Worm (Caenorhabditis elegans) whole organism, L2 larva: ENCODE data around the gene F17H10.1.

ENCODE experiments used
- C34F6.9 ChIP-seq: fragments of 150-350 bp; optimal IDR thresholded peaks from 2 replicates; lab custom pipeline; 2014; ENCODE audit warnings: missing biosample characterization, missing genetic modification characterization
- F13H6.1 ChIP-seq: sonication (generic microtip); optimal IDR thresholded peaks from 2 replicates; lab custom pipeline; 2016; ENCODE audit warnings: missing genetic modification characterization, missing compliant biosample characterization
- R02D3.7 ChIP-seq: fragments of 150-350 bp; optimal IDR thresholded peaks from 2 replicates; lab custom pipeline; 2014; ENCODE audit warnings: missing biosample characterization, missing genetic modification characterization
- Y55F3AM.14 ChIP-seq: fragments of 200-800 bp; sonication (Bioruptor generic); optimal IDR thresholded peaks from 2 replicates; lab custom pipeline; 2018; ENCODE audit warnings: mild to moderate bottlenecking, missing genetic modification characterization, missing compliant biosample characterization
- aly-2 ChIP-seq: fragments of 150-350 bp; optimal IDR thresholded peaks from 2 replicates; lab custom pipeline; 2014; ENCODE audit warnings: missing biosample characterization, missing genetic modification characterization
- ama-1 ChIP-seq: fragments of 150-350 bp; optimal IDR thresholded peaks from 2 replicates; lab custom pipeline; 2018; ENCODE audit warnings: inconsistent platforms
- blmp-1 ChIP-seq: sonication (generic microtip); optimal IDR thresholded peaks from 2 replicates; lab custom pipeline; 2017; ENCODE audit warnings: missing genetic modification characterization, mild to moderate bottlenecking, missing compliant biosample characterization, antibody characterized with exemption, moderate library complexity; ENCODE audit not compliant: insufficient read depth
- ceh-16 ChIP-seq: fragments of 150-350 bp; optimal IDR thresholded peaks from 2 replicates; lab custom pipeline; 2014; ENCODE audit warnings: missing biosample characterization, missing genetic modification characterization
- ceh-82 ChIP-seq: fragments of 150-350 bp; optimal IDR thresholded peaks from 2 replicates; lab custom pipeline; 2014; ENCODE audit warnings: missing biosample characterization, missing genetic modification characterization
- crh-2 ChIP-seq: sonication (generic microtip); optimal IDR thresholded peaks from 2 replicates; lab custom pipeline; 2017; ENCODE audit warnings: missing biosample characterization, missing genetic modification characterization
- dmd-4 ChIP-seq: sonication (generic microtip); optimal IDR thresholded peaks from 2 replicates; lab custom pipeline; 2017; ENCODE audit warnings: missing biosample characterization, missing genetic modification characterization
- egl-27 ChIP-seq: sonication (generic microtip); optimal IDR thresholded peaks from 3 replicates; lab custom pipeline; 2017; ENCODE audit warnings: missing biosample characterization, missing genetic modification reagents, missing genetic modification characterization
- elt-1 ChIP-seq: fragments of 150-350 bp; optimal IDR thresholded peaks from 2 replicates; lab custom pipeline; 2014; ENCODE audit warnings: missing biosample characterization, missing genetic modification characterization
- elt-3 ChIP-seq: sonication (generic microtip); optimal IDR thresholded peaks from 2 replicates; lab custom pipeline; 2017; ENCODE audit warnings: missing biosample characterization, missing genetic modification characterization
- fos-1 ChIP-seq: fragments of 150-350 bp; optimal IDR thresholded peaks from 2 replicates; lab custom pipeline; 2014; ENCODE audit warnings: missing biosample characterization, missing genetic modification characterization
- gmeb-1 ChIP-seq: fragments of 150-350 bp; optimal IDR thresholded peaks from 2 replicates; lab custom pipeline; 2014; ENCODE audit warnings: missing biosample characterization, missing genetic modification characterization
- lin-11 ChIP-seq: fragments of 150-350 bp; sonication (generic microtip); optimal IDR thresholded peaks from 2 replicates; lab custom pipeline; 2014; ENCODE audit warnings: missing biosample characterization, missing genetic modification characterization, inconsistent platforms, mixed read lengths
- lin-13 ChIP-seq: fragments of 150-350 bp; optimal IDR thresholded peaks from 2 replicates; lab custom pipeline; 2014; ENCODE audit warnings: missing biosample characterization, missing genetic modification reagents, missing genetic modification characterization
- lin-39 ChIP-seq: fragments of 150-350 bp; optimal IDR thresholded peaks from 2 replicates; lab custom pipeline; 2014; ENCODE audit warnings: missing biosample characterization, missing genetic modification reagents, missing genetic modification characterization
- lsy-2 ChIP-seq, 2 experiments: fragments of 150-350 bp in 1 of 2; sonication (generic microtip) in 1 of 2; optimal IDR thresholded peaks; 2 replicates each; lab custom pipeline; 2014 to 2017; ENCODE audit warnings: missing biosample characterization in 2 of 2, missing genetic modification characterization in 2 of 2
- mab-5 ChIP-seq: fragments of 150-350 bp; optimal IDR thresholded peaks from 2 replicates; lab custom pipeline; 2014; ENCODE audit warnings: missing biosample characterization, missing genetic modification characterization
- mbf-1 ChIP-seq: sonication (generic microtip); optimal IDR thresholded peaks from 2 replicates; lab custom pipeline; 2017; ENCODE audit warnings: missing biosample characterization, missing genetic modification characterization
- mdl-1 ChIP-seq, 2 experiments: fragments of 150-350 bp in 1 of 2; sonication (generic microtip) in 1 of 2; optimal IDR thresholded peaks; 2 replicates each; lab custom pipeline; 2017; ENCODE audit warnings: missing biosample characterization in 2 of 2, missing genetic modification characterization in 2 of 2
- nhr-10 ChIP-seq: sonication (generic microtip); optimal IDR thresholded peaks from 2 replicates; lab custom pipeline; 2017; ENCODE audit warnings: missing biosample characterization, missing genetic modification characterization
- nhr-12 ChIP-seq: fragments of 150-350 bp; optimal IDR thresholded peaks from 2 replicates; lab custom pipeline; 2014; ENCODE audit warnings: missing biosample characterization, missing genetic modification characterization
- nhr-129 ChIP-seq: fragments of 150-350 bp; optimal IDR thresholded peaks from 2 replicates; lab custom pipeline; 2014; ENCODE audit warnings: missing biosample characterization, missing genetic modification characterization
- nhr-21 ChIP-seq: fragments of 150-350 bp; optimal IDR thresholded peaks from 2 replicates; lab custom pipeline; 2014; ENCODE audit warnings: missing biosample characterization, missing genetic modification characterization
- nhr-23 ChIP-seq: fragments of 150-350 bp; optimal IDR thresholded peaks from 2 replicates; lab custom pipeline; 2014; ENCODE audit warnings: missing biosample characterization, missing genetic modification reagents, missing genetic modification characterization
- nhr-237 ChIP-seq: fragments of 150-350 bp; optimal IDR thresholded peaks from 2 replicates; lab custom pipeline; 2014; ENCODE audit warnings: missing biosample characterization, missing genetic modification characterization
- nhr-25 ChIP-seq: fragments of 150-350 bp; sonication (generic microtip); optimal IDR thresholded peaks from 3 replicates; lab custom pipeline; 2014; ENCODE audit warnings: missing biosample characterization, missing genetic modification characterization
- nhr-6 ChIP-seq: fragments of 150-350 bp; optimal IDR thresholded peaks from 2 replicates; lab custom pipeline; 2014; ENCODE audit warnings: missing biosample characterization, missing genetic modification characterization
- nhr-77 ChIP-seq: fragments of 150-350 bp; optimal IDR thresholded peaks from 2 replicates; lab custom pipeline; 2014; ENCODE audit warnings: missing biosample characterization, missing genetic modification characterization
- sem-4 ChIP-seq: fragments of 150-350 bp; optimal IDR thresholded peaks from 2 replicates; lab custom pipeline; 2014; ENCODE audit warnings: missing biosample characterization, missing genetic modification reagents, missing genetic modification characterization
- skn-1 ChIP-seq: sonication (generic microtip); optimal IDR thresholded peaks from 2 replicates; lab custom pipeline; 2017; ENCODE audit warnings: missing biosample characterization, missing genetic modification characterization
- sma-3 ChIP-seq: sonication (generic microtip); optimal IDR thresholded peaks from 2 replicates; lab custom pipeline; 2016; ENCODE audit warnings: missing genetic modification reagents, missing genetic modification characterization, missing compliant biosample characterization
- sma-9 ChIP-seq, 2 experiments: fragments of 150-350 bp in 1 of 2; sonication (generic microtip) in 1 of 2; optimal IDR thresholded peaks; 2 replicates each; lab custom pipeline; 2014 to 2016; ENCODE audit warnings: missing genetic modification characterization in 2 of 2, mild to moderate bottlenecking in 1 of 2, missing biosample characterization in 1 of 2, missing compliant biosample characterization in 1 of 2, missing genetic modification reagents in 1 of 2, moderate library complexity in 1 of 2
- snpc-4 ChIP-seq: fragments of 150-350 bp; optimal IDR thresholded peaks from 2 replicates; lab custom pipeline; 2014; ENCODE audit warnings: missing biosample characterization, missing genetic modification characterization
- unc-39 ChIP-seq: fragments of 150-350 bp; optimal IDR thresholded peaks from 2 replicates; lab custom pipeline; 2014; ENCODE audit warnings: missing biosample characterization, missing genetic modification characterization
- unc-55 ChIP-seq: fragments of 150-350 bp; sonication (generic microtip); optimal IDR thresholded peaks from 3 replicates; lab custom pipeline; 2014; ENCODE audit warnings: missing biosample characterization, missing genetic modification reagents, missing genetic modification characterization
- unc-62 ChIP-seq: fragments of 150-350 bp; optimal IDR thresholded peaks from 2 replicates; lab custom pipeline; 2014; ENCODE audit warnings: missing biosample characterization, missing genetic modification reagents, missing genetic modification characterization
- ztf-1 ChIP-seq: fragments of 200-800 bp; sonication (Bioruptor generic); conservative IDR thresholded peaks from 2 replicates; pipeline ENCODE4 v1.3.6; 2022; ENCODE audit warnings: missing genetic modification characterization, missing compliant biosample characterization
- ztf-11 ChIP-seq: sonication (generic microtip); optimal IDR thresholded peaks from 2 replicates; lab custom pipeline; 2017; ENCODE audit warnings: missing biosample characterization, missing genetic modification characterization
- ztf-4 ChIP-seq: fragments of 150-350 bp; optimal IDR thresholded peaks from 2 replicates; lab custom pipeline; 2014; ENCODE audit warnings: missing biosample characterization, missing genetic modification characterization

Gene F17H10.1

DNA sequence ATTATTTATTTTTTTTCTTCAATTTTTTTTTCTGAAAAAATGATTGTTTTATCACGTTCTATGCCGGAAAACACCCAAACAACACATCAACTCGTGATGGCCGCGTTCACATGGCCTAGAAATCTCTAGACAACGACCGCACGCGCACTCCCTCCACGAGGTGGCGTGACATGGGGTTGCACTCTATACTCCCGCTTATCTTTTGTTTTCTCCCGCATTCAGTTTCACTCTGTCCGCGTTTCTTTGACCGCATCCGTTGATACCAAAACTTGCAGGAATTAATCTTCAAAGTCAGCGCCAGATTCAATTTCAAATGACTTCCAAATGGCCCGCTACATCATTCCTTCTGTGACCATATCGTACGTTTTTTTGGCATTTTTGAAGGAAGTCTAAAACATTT lies at the start of gene F17H10.1:
TSS of gene F17H10.1 (plus strand) at position 276 of the 400 bp plus-strand sequence.
- TF ChIP-seq mdl-1 (tag; optimal IDR thresholded peaks at IDR 0.05; lab: Kevin White, UChicago), result peak; percentile 92
- peak; percentile 71 for TF ChIP-seq gmeb-1 (tag; lab: Kevin White, UChicago)
- TF ChIP-seq nhr-6 (tag; lab: Kevin White, UChicago), result no peak
- TF ChIP-seq skn-1 (tag; lab: Kevin White, UChicago), result peak; percentile 51
- peak; percentile 80 for TF ChIP-seq F13H6.1 (tag; lab: Kevin White, UChicago)
- peak; percentile 76 for TF ChIP-seq blmp-1 (tag; lab: Kevin White, UChicago)
- TF ChIP-seq ceh-16 (tag; lab: Kevin White, UChicago), result no peak
- TF ChIP-seq elt-3 (tag; lab: Kevin White, UChicago), result no peak
- peak; percentile 67 for TF ChIP-seq C34F6.9 (tag; lab: Kevin White, UChicago)
- no peak for TF ChIP-seq nhr-237
- TF ChIP-seq nhr-10 (tag; lab: Kevin White, UChicago), result no peak
- TF ChIP-seq nhr-129 (tag; lab: Kevin White, UChicago), result peak; percentile 75
- TF ChIP-seq ama-1 (lab: Kevin White, UChicago), result no peak
- TF ChIP-seq nhr-25 (tag; lab: Kevin White, UChicago), result no peak
- TF ChIP-seq aly-2 (tag; lab: Kevin White, UChicago), result no peak
- no peak for TF ChIP-seq ztf-4 (tag; lab: Kevin White, UChicago)
- TF ChIP-seq crh-2 (tag; lab: Kevin White, UChicago), result peak; percentile 88
- TF ChIP-seq ztf-1, result no peak
- TF ChIP-seq egl-27, result peak; percentile 6
- TF ChIP-seq lin-13 (GFP tag; lab: Kevin White, UChicago), result peak; percentile 60
- peak; percentile 88 for TF ChIP-seq nhr-21 (tag; lab: Kevin White, UChicago)
- no peak for TF ChIP-seq nhr-77 (tag; lab: Kevin White, UChicago)
- TF ChIP-seq snpc-4, result peak; percentile 12
- TF ChIP-seq nhr-12 (tag; lab: Kevin White, UChicago), result no peak
- TF ChIP-seq lin-11 (tag; lab: Kevin White, UChicago), result peak; percentile 48
- no peak for TF ChIP-seq sem-4 (tag; lab: Kevin White, UChicago)
- TF ChIP-seq sma-3 (GFP tag; lab: Kevin White, UChicago), result peak; percentile 81
- peak; percentile 84 for TF ChIP-seq fos-1 (tag; lab: Kevin White, UChicago)
- no peak for TF ChIP-seq R02D3.7
- TF ChIP-seq ceh-82 (tag; lab: Kevin White, UChicago), result no peak
- peak; percentile 36 for TF ChIP-seq unc-55 (GFP tag; lab: Kevin White, UChicago)
- TF ChIP-seq sma-9 (GFP tag; optimal IDR thresholded peaks at IDR 0.05; lab: Kevin White, UChicago), result peak; percentile 94
- no peak for TF ChIP-seq sma-9 (tag; optimal IDR thresholded peaks at IDR 0.05; lab: Kevin White, UChicago)
- no peak for TF ChIP-seq unc-39 (tag; lab: Kevin White, UChicago)

DNA sequence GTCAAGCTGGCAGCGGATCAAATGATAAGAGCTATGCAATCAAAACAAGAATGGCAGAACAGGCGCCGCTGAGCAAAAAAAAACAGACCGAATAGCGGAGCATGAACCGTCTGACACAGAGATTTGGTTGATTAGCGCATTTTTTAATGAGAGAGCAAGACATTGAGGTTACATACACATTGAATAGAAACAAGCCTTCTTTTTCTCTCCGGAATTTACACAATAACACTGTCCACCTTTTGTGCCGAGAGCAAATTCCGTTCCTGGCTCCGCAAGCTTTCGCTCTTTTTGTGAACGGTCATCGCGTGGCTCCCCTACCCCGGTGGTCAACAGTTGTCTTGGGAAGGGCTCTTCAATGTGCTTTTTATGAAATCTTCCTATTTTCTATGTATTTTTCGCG lies 49.5 kb upstream of the F17H10.1 start, which contains the start of gene K03A11.6:
TSS of gene K03A11.6 (plus strand) at position 301 of the 400 bp plus-strand sequence.
- no peak for TF ChIP-seq nhr-12 (tag; lab: Kevin White, UChicago)
- TF ChIP-seq mab-5 (tag; lab: Kevin White, UChicago), result no peak
- TF ChIP-seq F13H6.1 (tag; lab: Kevin White, UChicago), result no peak
- TF ChIP-seq nhr-25 (tag; lab: Kevin White, UChicago), result no peak
- TF ChIP-seq ama-1 (lab: Kevin White, UChicago), result no peak
- TF ChIP-seq dmd-4 (tag; lab: Kevin White, UChicago), result no peak
- no peak for TF ChIP-seq crh-2 (tag; lab: Kevin White, UChicago)
- no peak for TF ChIP-seq skn-1 (tag; lab: Kevin White, UChicago)
- TF ChIP-seq ceh-82 (tag; lab: Kevin White, UChicago), result no peak
- TF ChIP-seq mbf-1 (tag; lab: Kevin White, UChicago), result no peak
- TF ChIP-seq fos-1 (tag; lab: Kevin White, UChicago), result no peak
- TF ChIP-seq sma-9 (GFP tag; optimal IDR thresholded peaks at IDR 0.05; lab: Kevin White, UChicago), result no peak
- TF ChIP-seq sma-9 (tag; optimal IDR thresholded peaks at IDR 0.05; lab: Kevin White, UChicago), result no peak
- TF ChIP-seq snpc-4, result no peak

DNA sequence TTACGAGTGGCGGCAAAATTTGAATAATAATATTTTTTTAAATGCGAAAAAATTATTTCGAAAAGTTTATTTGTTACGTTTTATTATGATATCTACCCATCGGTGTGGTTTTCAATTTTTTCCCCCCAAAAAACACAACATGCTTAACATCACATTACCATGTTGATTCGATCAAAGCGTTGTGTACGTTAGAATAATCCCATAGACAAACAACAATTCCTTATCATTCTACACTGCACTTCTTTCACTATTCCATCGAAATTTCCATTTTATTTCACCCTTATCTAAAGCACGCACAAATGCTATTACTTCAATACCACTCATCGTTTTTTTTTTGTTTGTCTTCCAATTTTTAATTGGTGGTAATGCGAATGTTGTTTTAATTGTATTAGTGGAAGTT lies 45.1 kb upstream of the F17H10.1 start:
- no peak for TF ChIP-seq ceh-16 (tag; lab: Kevin White, UChicago)
- TF ChIP-seq nhr-23 (tag; lab: Kevin White, UChicago), result no peak
- TF ChIP-seq crh-2 (tag; lab: Kevin White, UChicago), result peak; percentile 49
- TF ChIP-seq F13H6.1 (tag; lab: Kevin White, UChicago), result peak; percentile 13
- no peak for TF ChIP-seq lin-13 (GFP tag; lab: Kevin White, UChicago)
- TF ChIP-seq ceh-82 (tag; lab: Kevin White, UChicago), result no peak
- TF ChIP-seq sma-9 (GFP tag; optimal IDR thresholded peaks at IDR 0.05; lab: Kevin White, UChicago), result peak; percentile 36
- no peak for TF ChIP-seq sma-9 (tag; optimal IDR thresholded peaks at IDR 0.05; lab: Kevin White, UChicago)
- TF ChIP-seq nhr-77 (tag; lab: Kevin White, UChicago), result no peak
- peak; percentile 43 for TF ChIP-seq skn-1 (tag; lab: Kevin White, UChicago)
- TF ChIP-seq fos-1 (tag; lab: Kevin White, UChicago), result peak; percentile 91
- TF ChIP-seq nhr-237, result no peak
- TF ChIP-seq mab-5 (tag; lab: Kevin White, UChicago), result no peak
- TF ChIP-seq nhr-6 (tag; lab: Kevin White, UChicago), result no peak
- TF ChIP-seq Y55F3AM.14 (GFP tag; lab: Kevin White, UChicago), result no peak
- TF ChIP-seq snpc-4, result no peak
- TF ChIP-seq elt-3 (tag; lab: Kevin White, UChicago), result no peak
- no peak for TF ChIP-seq R02D3.7
- TF ChIP-seq elt-1, result no peak
- no peak for TF ChIP-seq ztf-11 (tag; lab: Kevin White, UChicago)
- TF ChIP-seq sma-3 (GFP tag; lab: Kevin White, UChicago), result no peak
- no peak for TF ChIP-seq mbf-1 (tag; lab: Kevin White, UChicago)
- no peak for TF ChIP-seq ztf-1
- no peak for TF ChIP-seq lin-39 (tag; lab: Kevin White, UChicago)
- TF ChIP-seq lsy-2 (tag; optimal IDR thresholded peaks at IDR 0.05; lab: Kevin White, UChicago), result no peak
- TF ChIP-seq nhr-21 (tag; lab: Kevin White, UChicago), result no peak
- TF ChIP-seq unc-62 (GFP tag; lab: Kevin White, UChicago), result no peak
- no peak for TF ChIP-seq gmeb-1 (tag; lab: Kevin White, UChicago)
